Fruit fly (Drosophila melanogaster): ENCODE results near the gene CG8870.

DNA sequence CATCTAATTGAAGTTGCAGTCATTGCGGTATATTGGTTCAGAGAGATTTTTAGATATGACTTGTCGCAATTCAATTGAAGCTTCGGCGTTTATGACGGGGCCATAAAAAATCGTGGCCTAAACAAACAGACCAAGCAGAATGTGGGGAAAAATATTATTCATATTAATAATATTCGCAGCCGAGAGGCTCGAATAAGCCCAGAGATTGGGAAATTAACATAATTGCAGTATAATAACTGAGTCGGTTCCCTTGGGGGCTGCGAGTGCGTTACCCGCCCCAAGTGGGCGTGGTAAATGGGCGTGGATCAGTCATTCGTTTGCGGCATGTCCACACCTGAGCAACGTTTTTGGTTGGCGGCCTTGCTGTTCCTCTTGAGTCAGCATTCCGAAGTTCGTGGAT lies 40.3 kb downstream of the CG8870 start, which contains the start of gene Ir87a:
- TF ChIP-seq fd96Ca (GFP tag; IDR thresholded peaks at IDR 0.05) (no peak), Ets98B (GFP tag; IDR thresholded peaks at IDR 0.05) (no peak), CG9948 (tag; optimal IDR thresholded peaks at IDR 0.05) (no peak), D1 (tag; optimal IDR thresholded peaks at IDR 0.05) (no peak), CG14655 (GFP tag; optimal IDR thresholded peaks at IDR 0.05) (no peak), EcR (GFP tag; optimal IDR thresholded peaks at IDR 0.05) (no peak), CG32121 (GFP tag; IDR thresholded peaks at IDR 0.05) (no peak), CG15710 (tag; optimal IDR thresholded peaks at IDR 0.05) (no peak), gl (tag; optimal IDR thresholded peaks at IDR 0.05) (no peak), CG8301 (tag; optimal IDR thresholded peaks at IDR 0.05) (no peak), rn (GFP tag; IDR thresholded peaks at IDR 0.05) (no peak), Pif1B (GFP tag; optimal IDR thresholded peaks at IDR 0.05) (no peak), CG12605 (GFP tag; IDR thresholded peaks at IDR 0.05) (no peak), CG17806 (tag; optimal IDR thresholded peaks at IDR 0.05) (no peak)
